Worm (Caenorhabditis elegans): ENCODE results near the gene glb-32.

glb-32 gene

DNA sequence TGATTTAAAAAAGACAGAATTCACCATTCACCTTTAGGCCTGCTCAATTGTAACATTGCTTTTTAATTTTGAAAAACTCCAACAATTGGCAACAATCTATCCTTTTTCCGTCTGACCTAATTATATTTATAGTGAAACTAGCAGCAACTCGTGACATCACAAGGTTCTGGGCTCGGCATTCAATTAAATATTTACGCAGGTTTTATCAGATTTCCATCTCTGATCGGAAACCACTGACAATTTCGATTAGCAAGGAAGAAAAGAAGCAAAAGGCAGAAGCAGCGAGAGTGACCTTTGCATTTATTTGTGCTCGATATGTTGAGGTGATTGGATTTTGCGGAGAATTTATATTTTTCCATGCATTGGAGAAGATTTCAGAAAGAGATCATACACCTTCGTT, 1.0 kb upstream of the glb-32 start:
- no peak for TF ChIP-seq hmg-1.1 (GFP tag; IDR thresholded peaks at IDR 0.05)
- no peak for TF ChIP-seq daf-16 (GFP tag; optimal IDR thresholded peaks at IDR 0.05)
- no peak for TF ChIP-seq daf-16 (tag; optimal IDR thresholded peaks at IDR 0.05)
- no peak for TF ChIP-seq spr-3 (GFP tag; optimal IDR thresholded peaks at IDR 0.05)
- TF ChIP-seq lin-38 (GFP tag; IDR thresholded peaks at IDR 0.05), result no peak
- TF ChIP-seq F37D6.2 (tag; optimal IDR thresholded peaks at IDR 0.05), result no peak
- TF ChIP-seq lir-3 (tag; optimal IDR thresholded peaks at IDR 0.05), result no peak
- TF ChIP-seq dmd-8 (GFP tag; IDR thresholded peaks at IDR 0.05), result no peak
- no peak for TF ChIP-seq ZK546.5 (tag; optimal IDR thresholded peaks at IDR 0.05)
- no peak for TF ChIP-seq skn-1 (tag; optimal IDR thresholded peaks at IDR 0.05)
- TF ChIP-seq egl-43 (GFP tag; IDR thresholded peaks at IDR 0.05), result no peak
- TF ChIP-seq gei-8 (GFP tag; optimal IDR thresholded peaks at IDR 0.05), result no peak
- no peak for TF ChIP-seq F26F4.8 (GFP tag; conservative IDR thresholded peaks at IDR 0.05)
- no peak for TF ChIP-seq spr-1 (tag; optimal IDR thresholded peaks at IDR 0.05)

DNA sequence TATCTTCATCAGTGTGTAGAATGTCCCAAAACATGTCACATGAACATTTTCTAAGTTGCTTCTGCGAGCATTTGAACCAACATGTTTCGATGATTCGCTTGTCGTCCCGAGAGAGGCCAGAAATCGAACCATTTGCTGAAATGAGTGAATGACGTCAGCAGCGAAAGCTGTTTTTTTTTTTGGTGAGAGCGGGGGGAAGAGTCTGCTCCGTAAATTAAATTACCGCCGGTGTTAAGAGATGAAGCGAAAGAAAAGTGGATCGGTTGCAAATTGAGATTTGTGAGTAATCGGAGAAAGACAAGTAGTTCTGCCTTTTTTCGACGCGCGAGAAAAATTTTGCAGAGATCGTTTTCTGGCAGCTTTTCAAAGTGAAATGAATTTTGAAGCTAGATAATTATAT, 1.0 kb downstream of the glb-32 start:
- 0 out of 2 replicates have a peak, but pooled peaks have one; percentile 34 for TF ChIP-seq ctbp-1 (GFP tag; IDR thresholded peaks at IDR 0.05)
- TF ChIP-seq ces-1 (GFP tag; optimal IDR thresholded peaks at IDR 0.05), result peak; percentile 54
- TF ChIP-seq dmd-6 (GFP tag; IDR thresholded peaks at IDR 0.05), result 0 out of 2 replicates have a peak, but pooled peaks have one; percentile 11
- TF ChIP-seq lin-29 (GFP tag; IDR thresholded peaks at IDR 0.05), result no peak
- TF ChIP-seq nhr-77 (tag; optimal IDR thresholded peaks at IDR 0.05), result no peak
- no peak for TF ChIP-seq unc-39 (tag; optimal IDR thresholded peaks at IDR 0.05)
- no peak for TF ChIP-seq Y5F2A.4 (GFP tag; optimal IDR thresholded peaks at IDR 0.05)

DNA sequence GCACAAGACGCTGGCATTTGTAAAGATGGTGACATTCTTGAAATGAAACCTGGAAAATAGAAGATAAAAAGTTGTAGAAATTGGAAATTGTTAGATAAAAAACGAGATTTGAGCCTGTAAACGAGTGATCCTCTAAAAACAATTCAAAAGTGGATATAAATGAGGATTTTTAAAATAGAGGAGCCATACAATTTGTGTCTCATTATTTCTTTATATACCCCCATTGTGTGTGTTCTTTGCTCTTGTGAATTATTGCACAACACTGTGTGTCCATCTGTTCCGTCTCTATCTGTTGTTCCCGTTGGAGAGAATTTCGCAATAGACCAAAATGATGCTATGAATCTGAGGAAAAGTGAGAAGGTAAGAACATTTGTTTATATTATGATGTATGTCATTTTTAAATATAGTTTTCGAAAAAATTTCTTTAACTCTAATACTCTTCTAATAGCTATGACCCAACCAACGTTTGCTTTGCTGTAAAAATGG, 2.4 kb downstream of the glb-32 start, which contains the start of gene Y58A7A.5:
Y58A7A.5 (minus strand) TSS at position 51 of the 486 bp plus-strand sequence.
- TF ChIP-seq daf-19 (GFP tag; conservative IDR thresholded peaks at IDR 0.05) (no peak), lir-3 (tag; optimal IDR thresholded peaks at IDR 0.05) (no peak), dmd-6 (GFP tag; IDR thresholded peaks at IDR 0.05) (peak; percentile 57; the same call in 1 of the 2 replicates), unc-62 (GFP tag; optimal IDR thresholded peaks at IDR 0.05 in 1 of 2) (no peak), unc-62 (tag; optimal IDR thresholded peaks at IDR 0.05) (no peak), duxl-1 (tag; optimal IDR thresholded peaks at IDR 0.05; ENCODE audit: poor library complexity) (no peak), F49E8.2 (tag; optimal IDR thresholded peaks at IDR 0.05; ENCODE audit: borderline replicate concordance) (no peak), hif-1 (tag; optimal IDR thresholded peaks at IDR 0.05) (peak in 1 of 2 experiments; percentile 39), skn-1 (tag; optimal IDR thresholded peaks at IDR 0.05) (no peak), daf-16 (GFP tag; optimal IDR thresholded peaks at IDR 0.05) (peak in 1 of 2 experiments; percentile 54), daf-16 (tag; optimal IDR thresholded peaks at IDR 0.05) (no peak), arid-1 (GFP tag; conservative IDR thresholded peaks at IDR 0.05) (no peak), F10B5.3 (tag; optimal IDR thresholded peaks at IDR 0.05) (no peak), ceh-62 (tag; optimal IDR thresholded peaks at IDR 0.05) (no peak), aly-2 (tag; optimal IDR thresholded peaks at IDR 0.05) (no peak), vab-7 (GFP tag; IDR thresholded peaks at IDR 0.05) (no peak), T26A8.4 (GFP tag; IDR thresholded peaks at IDR 0.05) (no peak), nhr-28 (tag; optimal IDR thresholded peaks at IDR 0.05) (peak; percentile 64), ama-1 (optimal IDR thresholded peaks at IDR 0.05) (no peak), pqm-1 (tag; optimal IDR thresholded peaks at IDR 0.05) (peak; percentile 6), lin-38 (GFP tag; IDR thresholded peaks at IDR 0.05) (no peak), lin-1 (GFP tag; IDR thresholded peaks at IDR 0.05) (no peak), lsy-2 (tag; optimal IDR thresholded peaks at IDR 0.05) (peak in 1 of 2 experiments; percentile 59), nhr-237 (tag; optimal IDR thresholded peaks at IDR 0.05) (no peak), Y105C5A.15 (GFP tag; IDR thresholded peaks at IDR 0.05) (no peak), ztf-7 (tag; optimal IDR thresholded peaks at IDR 0.05) (no peak), Y48G9A.11 (GFP tag; IDR thresholded peaks at IDR 0.05) (no peak), T20F7.1 (GFP tag; optimal IDR thresholded peaks at IDR 0.05) (peak; percentile 49), mep-1 (tag; optimal IDR thresholded peaks at IDR 0.05) (peak; percentile 35), zip-2 (tag; optimal IDR thresholded peaks at IDR 0.05) (peak; percentile 98), unc-130 (GFP tag; optimal IDR thresholded peaks at IDR 0.05) (no peak), mxl-2 (GFP tag; conservative IDR thresholded peaks at IDR 0.05) (no peak), pha-4 (GFP tag; IDR thresholded peaks at IDR 0.05) (no peak), pha-4 (tag; optimal IDR thresholded peaks at IDR 0.05) (peak; percentile 19), ZK546.5 (tag; optimal IDR thresholded peaks at IDR 0.05) (no peak)
